Worm (Caenorhabditis elegans): Measurements from ENCODE around the gene B0303.4.
A peak's percentile ranks its signal among the peaks of the same experiment; 100 is the strongest.

B0303.4 gene

ce11 chrIII:8734327-8734885 is 44.8 kb downstream of the B0303.4 start (continued):
- no peak for TF ChIP-seq F10E7.11 (tag; optimal IDR thresholded peaks at IDR 0.05)
- TF ChIP-seq nhr-120 (GFP tag; IDR thresholded peaks at IDR 0.05), result no peak
- TF ChIP-seq ceh-40 (GFP tag; IDR thresholded peaks at IDR 0.05), result no peak
- no peak for TF ChIP-seq zfh-2 (GFP tag; conservative IDR thresholded peaks at IDR 0.05)

DNA sequence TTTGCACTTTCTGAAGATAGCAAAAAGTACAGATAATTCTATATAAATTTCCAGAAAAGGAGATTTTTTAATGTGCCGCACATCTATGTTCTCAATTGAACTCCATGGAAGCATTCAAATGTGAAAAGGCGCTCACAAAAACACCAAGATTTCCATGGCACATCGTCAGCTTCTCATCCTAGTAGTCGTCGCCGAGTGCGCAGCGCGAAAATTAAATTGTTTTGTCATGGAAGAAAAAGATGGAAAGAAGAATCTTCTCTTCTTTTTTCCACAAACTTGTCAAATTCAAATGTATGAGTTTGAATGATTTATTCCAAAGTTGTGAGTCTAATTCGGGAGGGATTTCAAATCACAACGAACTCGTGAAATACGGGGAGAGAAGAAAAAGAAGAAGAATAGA is 47.7 kb downstream of the B0303.4 start:
- TF ChIP-seq madf-6 (GFP tag; IDR thresholded peaks at IDR 0.05) (0 out of 2 replicates have a peak, but pooled peaks have one; percentile 10), ztf-25 (GFP tag; IDR thresholded peaks at IDR 0.05) (no peak), lin-35 (GFP tag; optimal IDR thresholded peaks at IDR 0.05) (no peak)

- no peak for TF ChIP-seq athp-1 (tag; optimal IDR thresholded peaks at IDR 0.05)
Measured at ce11 chrIII:8738289-8738688, 48.6 kb downstream of the B0303.4 start.

- no peak for TF ChIP-seq B0019.2 (GFP tag; conservative IDR thresholded peaks at IDR 0.05)
- TF ChIP-seq attf-5 (GFP tag; optimal IDR thresholded peaks at IDR 0.05), result peak; percentile 44
- peak; percentile 83 for TF ChIP-seq ztf-26 (tag; optimal IDR thresholded peaks at IDR 0.05)
- TF ChIP-seq let-607 (tag; optimal IDR thresholded peaks at IDR 0.05), result peak in 1 of 2 experiments; percentile 45
- TF ChIP-seq dox-1 (GFP tag; IDR thresholded peaks at IDR 0.05), result peak; percentile 35; the same call in 1 of the 2 replicates
- TF ChIP-seq ekl-4 (GFP tag; IDR thresholded peaks at IDR 0.05), result 0 out of 2 replicates have a peak, but pooled peaks have one; percentile 28
- TF ChIP-seq F23B12.7 (tag; optimal IDR thresholded peaks at IDR 0.05; ENCODE audit: insufficient read depth), result peak; percentile 40
- no peak for TF ChIP-seq cebp-1 (GFP tag; IDR thresholded peaks at IDR 0.05)
- TF ChIP-seq cebp-1 (tag; optimal IDR thresholded peaks at IDR 0.05), result peak; percentile 47
- peak; percentile 30 for TF ChIP-seq tbp1 (GFP tag; optimal IDR thresholded peaks at IDR 0.05)
- TF ChIP-seq lin-40 (tag; optimal IDR thresholded peaks at IDR 0.05), result peak; percentile 64
- no peak for TF ChIP-seq unc-62 (GFP tag; optimal IDR thresholded peaks at IDR 0.05)
- TF ChIP-seq F52B5.7 (tag; optimal IDR thresholded peaks at IDR 0.05), result no peak
- TF ChIP-seq K11D2.4 (GFP tag; IDR thresholded peaks at IDR 0.05), result 0 out of 2 replicates have a peak, but pooled peaks have one; percentile 15
- peak; percentile 23; the same call in 1 of the 2 replicates for TF ChIP-seq hmg-1.2 (GFP tag; IDR thresholded peaks at IDR 0.05)
- TF ChIP-seq nhr-80 (tag; optimal IDR thresholded peaks at IDR 0.05), result peak; percentile 89
- TF ChIP-seq somi-1 (GFP tag; optimal IDR thresholded peaks at IDR 0.05), result peak; percentile 73
- TF ChIP-seq ama-1 (optimal IDR thresholded peaks at IDR 0.05), result no peak
- TF ChIP-seq ama-1 (GFP tag; optimal IDR thresholded peaks at IDR 0.05), result no peak
Measured at ce11 chrIII:8739126-8739525, 49.5 kb downstream of the B0303.4 start.

DNA sequence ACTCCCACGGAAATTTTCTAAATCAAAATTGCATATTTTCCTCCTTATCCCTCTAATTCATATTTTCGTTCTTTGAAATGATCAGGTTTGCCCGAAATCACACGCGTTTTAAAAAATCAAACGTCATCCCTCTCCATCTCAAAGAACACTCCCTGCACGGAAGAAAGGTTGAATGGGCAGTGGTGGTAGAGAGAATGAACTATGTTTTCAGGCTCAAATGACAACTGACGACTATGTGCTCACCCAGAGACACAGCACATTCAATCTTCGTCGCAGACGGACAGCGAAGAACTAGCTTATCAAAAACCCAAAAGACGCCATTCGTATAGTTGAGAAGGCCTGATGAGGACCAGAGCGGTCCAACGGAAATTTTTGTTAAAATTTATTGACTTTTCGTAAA is 50.1 kb downstream of the B0303.4 start:
- TF ChIP-seq ZK185.1 (tag; optimal IDR thresholded peaks at IDR 0.05; ENCODE audit: poor library complexity, severe bottlenecking) (no peak), F37B4.10 (GFP tag; IDR thresholded peaks at IDR 0.05) (0 out of 2 replicates have a peak, but pooled peaks have one; percentile 46), snpc-3.4 (tag; optimal IDR thresholded peaks at IDR 0.05) (no peak), nhr-179 (tag; optimal IDR thresholded peaks at IDR 0.05) (no peak), unc-62 (GFP tag; optimal IDR thresholded peaks at IDR 0.05) (no peak), cebp-1 (GFP tag; IDR thresholded peaks at IDR 0.05) (no peak), cebp-1 (tag; optimal IDR thresholded peaks at IDR 0.05) (no peak)
